Worm (Caenorhabditis elegans) whole organism, late embryonic: ENCODE data around the gene tkr-2.
"Not testable (repeated sequence)": the region's sequence is repeated elsewhere in the genome, so short reads cannot be mapped to it uniquely, and the experiment has no call there.

Experiments
- K09A11.1 ChIP-seq: sonication (generic microtip); optimal IDR thresholded peaks from 2 replicates; lab custom pipeline; 2017; ENCODE audit warnings: antibody characterized with exemption, mild to moderate bottlenecking, missing genetic modification characterization, missing compliant biosample characterization; ENCODE audit not compliant: insufficient read depth
- ceh-2 ChIP-seq: sonication (generic microtip); optimal IDR thresholded peaks from 2 replicates; lab custom pipeline; 2016; ENCODE audit warnings: missing genotype, missing genetic modification characterization, missing compliant biosample characterization
- ceh-45 ChIP-seq: fragments of 200-800 bp; sonication (Bioruptor generic); IDR thresholded peaks from 2 replicates; pipeline ENCODE4 v1.3.6; 2022; ENCODE audit warnings: missing genetic modification reagents, missing genetic modification characterization, missing compliant biosample characterization
- elt-2 ChIP-seq: sonication (generic microtip); optimal IDR thresholded peaks from 2 replicates; lab custom pipeline; 2016; ENCODE audit warnings: missing genetic modification reagents, missing genetic modification characterization, missing compliant biosample characterization
- hlh-13 ChIP-seq: fragments of 200-800 bp; sonication (Bioruptor generic); optimal IDR thresholded peaks from 2 replicates; lab custom pipeline; 2018; ENCODE audit warnings: mild to moderate bottlenecking, missing genetic modification characterization, missing compliant biosample characterization
- ttx-3 ChIP-seq: sonication (generic microtip); optimal IDR thresholded peaks from 2 replicates; lab custom pipeline; 2016; ENCODE audit warnings: missing genetic modification reagents, missing genetic modification characterization, missing compliant biosample characterization

The tkr-2 gene

DNA sequence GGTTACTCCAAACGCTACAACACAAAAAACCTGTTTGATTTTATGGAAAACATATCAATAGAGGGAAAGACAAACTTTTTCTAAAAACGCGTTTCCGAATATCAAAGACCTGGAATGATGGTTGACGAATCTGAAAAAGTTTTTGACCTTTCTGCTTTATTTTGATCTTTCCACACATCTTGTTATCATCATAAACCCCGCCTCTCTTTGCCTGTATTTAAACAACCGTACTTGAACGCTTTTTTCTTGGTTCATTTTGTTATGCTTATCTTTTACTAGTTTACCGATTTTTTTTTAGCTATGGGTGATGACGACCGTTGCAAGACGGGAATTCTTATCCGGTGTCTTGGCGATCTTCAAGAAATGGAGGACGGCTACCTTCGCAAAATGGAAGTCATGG is 51.1 kb downstream of the tkr-2 start, which contains the start of gene T13A10.2:
TSS of gene T13A10.2 (plus strand) at position 301 of the 400 bp plus-strand sequence.
- not testable (repeated sequence) for TF ChIP-seq elt-2 (tag; lab: Kevin White, UChicago); ceh-45 (GFP tag; lab: Robert Waterston, UW); hlh-13 (GFP tag; lab: Kevin White, UChicago)

DNA sequence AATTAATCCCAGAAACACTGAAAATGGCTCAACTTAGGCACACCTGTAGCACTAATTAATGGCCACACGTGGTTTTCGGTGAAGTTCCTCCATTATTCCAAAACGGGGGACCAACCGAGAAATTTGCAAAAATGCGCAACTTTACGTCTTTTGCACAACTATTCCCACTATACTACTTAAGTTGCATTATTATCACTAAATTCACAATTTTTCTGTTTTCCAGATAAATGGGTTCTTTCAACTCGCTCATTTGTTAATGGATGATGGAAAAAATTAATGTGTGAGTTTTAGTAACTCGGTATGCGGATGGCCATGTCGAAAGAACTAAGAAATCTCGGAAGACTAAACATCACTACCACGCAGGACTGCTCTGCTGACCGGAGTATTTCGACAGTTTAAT is 52.8 kb downstream of the tkr-2 start, which contains the start of gene T13A10.64:
TSS of gene T13A10.64 (plus strand) at position 301 of the 400 bp plus-strand sequence.
- no peak for TF ChIP-seq elt-2 (tag; lab: Kevin White, UChicago)
- TF ChIP-seq K09A11.1 (tag; lab: Kevin White, UChicago) = no peak
- TF ChIP-seq ceh-2 (tag; lab: Kevin White, UChicago) = no peak
- TF ChIP-seq ttx-3 (tag; lab: Kevin White, UChicago) = no peak
- TF ChIP-seq, all 69 proteins: peak for 0
